Worm (Caenorhabditis elegans): Measurements from ENCODE around the gene VB0395L.1.

The VB0395L.1 gene

DNA sequence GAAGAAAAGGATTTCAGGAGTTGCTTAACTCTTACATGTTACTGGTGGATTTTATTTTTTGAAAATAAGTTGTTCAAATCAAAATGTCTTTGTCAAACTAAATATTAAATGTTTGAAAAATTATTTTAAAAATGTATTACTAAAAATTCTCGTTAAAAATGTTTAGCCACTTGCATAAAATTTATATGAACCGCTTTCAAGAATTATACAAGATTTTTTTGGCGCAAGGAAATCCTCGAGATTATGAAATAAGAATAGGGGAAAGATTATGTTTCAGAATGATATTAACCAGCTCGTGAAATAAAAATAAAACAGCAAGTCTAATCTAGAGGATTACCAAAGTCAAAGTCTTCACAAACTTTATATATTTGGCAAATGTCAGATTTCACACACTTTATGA lies 33.5 kb downstream of the VB0395L.1 start (continued):
- TF ChIP-seq elt-3 (tag; optimal IDR thresholded peaks at IDR 0.05) (no peak), pha-4 (tag; optimal IDR thresholded peaks at IDR 0.05) (peak; percentile 63), skn-1 (tag; optimal IDR thresholded peaks at IDR 0.05) (peak; percentile 27), ceh-9 (tag; optimal IDR thresholded peaks at IDR 0.05) (no peak), nfya-1 (tag; optimal IDR thresholded peaks at IDR 0.05; ENCODE audit: insufficient read depth) (no peak), sea-2 (GFP tag; optimal IDR thresholded peaks at IDR 0.05) (no peak), daf-12 (tag; optimal IDR thresholded peaks at IDR 0.05) (no peak), mdl-1 (tag; optimal IDR thresholded peaks at IDR 0.05) (no peak), nhr-43 (tag; optimal IDR thresholded peaks at IDR 0.05; ENCODE audit: poor library complexity, severe bottlenecking) (peak; percentile 76), nhr-11 (tag; optimal IDR thresholded peaks at IDR 0.05) (no peak), nhr-28 (tag; optimal IDR thresholded peaks at IDR 0.05) (no peak), unc-39 (tag; optimal IDR thresholded peaks at IDR 0.05) (no peak)

DNA sequence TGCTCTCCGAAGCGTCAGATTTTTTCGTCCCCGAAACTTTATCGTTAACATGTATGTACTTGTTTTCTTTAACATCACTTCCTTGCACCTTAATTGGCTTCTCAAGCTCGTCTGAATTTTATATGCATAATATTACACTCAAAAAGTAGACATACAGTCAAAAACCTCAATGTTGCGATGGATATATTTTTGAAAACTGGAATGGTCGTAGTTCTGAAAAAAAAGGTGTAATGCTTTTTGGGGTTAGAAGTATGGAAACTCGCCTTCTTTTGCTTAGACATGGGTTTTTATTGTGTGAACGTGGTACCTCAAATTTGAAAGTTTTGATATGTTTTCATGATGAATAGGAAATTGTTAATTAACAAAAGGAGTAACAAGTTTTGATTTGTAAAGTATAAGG lies 34.2 kb downstream of the VB0395L.1 start, which contains the start of gene C09G1.2:
Gene C09G1.2, minus strand, starts transcription at position 101 of the 400 bp plus-strand sequence.
- no peak for TF ChIP-seq pha-4 (tag; optimal IDR thresholded peaks at IDR 0.05)
- no peak for TF ChIP-seq unc-39 (tag; optimal IDR thresholded peaks at IDR 0.05)
- TF ChIP-seq ceh-9 (tag; optimal IDR thresholded peaks at IDR 0.05) = no peak
- no peak for TF ChIP-seq daf-12 (tag; optimal IDR thresholded peaks at IDR 0.05)
- TF ChIP-seq elt-2 (tag; optimal IDR thresholded peaks at IDR 0.05) = no peak
